Worm (Caenorhabditis elegans) whole organism, L2 larva: Measurements from ENCODE around the gene phy-3.

Experiments
- C34F6.9 ChIP-seq: fragments of 150-350 bp; optimal IDR thresholded peaks from 2 replicates; lab custom pipeline; 2014; ENCODE audit warnings: missing biosample characterization, missing genetic modification characterization
- R02D3.7 ChIP-seq: fragments of 150-350 bp; optimal IDR thresholded peaks from 2 replicates; lab custom pipeline; 2014; ENCODE audit warnings: missing biosample characterization, missing genetic modification characterization
- ZK546.5 ChIP-seq: sonication (generic microtip); optimal IDR thresholded peaks from 2 replicates; lab custom pipeline; 2017; ENCODE audit warnings: missing biosample characterization, missing genetic modification characterization
- aly-2 ChIP-seq: fragments of 150-350 bp; optimal IDR thresholded peaks from 2 replicates; lab custom pipeline; 2014; ENCODE audit warnings: missing biosample characterization, missing genetic modification characterization
- ama-1 ChIP-seq: fragments of 150-350 bp; optimal IDR thresholded peaks from 2 replicates; lab custom pipeline; 2018; ENCODE audit warnings: inconsistent platforms
- blmp-1 ChIP-seq: sonication (generic microtip); optimal IDR thresholded peaks from 2 replicates; lab custom pipeline; 2017; ENCODE audit warnings: missing genetic modification characterization, mild to moderate bottlenecking, missing compliant biosample characterization, antibody characterized with exemption, moderate library complexity; ENCODE audit not compliant: insufficient read depth
- ceh-16 ChIP-seq: fragments of 150-350 bp; optimal IDR thresholded peaks from 2 replicates; lab custom pipeline; 2014; ENCODE audit warnings: missing biosample characterization, missing genetic modification characterization
- ceh-82 ChIP-seq: fragments of 150-350 bp; optimal IDR thresholded peaks from 2 replicates; lab custom pipeline; 2014; ENCODE audit warnings: missing biosample characterization, missing genetic modification characterization
- crh-2 ChIP-seq: sonication (generic microtip); optimal IDR thresholded peaks from 2 replicates; lab custom pipeline; 2017; ENCODE audit warnings: missing biosample characterization, missing genetic modification characterization
- dmd-4 ChIP-seq: sonication (generic microtip); optimal IDR thresholded peaks from 2 replicates; lab custom pipeline; 2017; ENCODE audit warnings: missing biosample characterization, missing genetic modification characterization
- elt-1 ChIP-seq: fragments of 150-350 bp; optimal IDR thresholded peaks from 2 replicates; lab custom pipeline; 2014; ENCODE audit warnings: missing biosample characterization, missing genetic modification characterization
- fos-1 ChIP-seq: fragments of 150-350 bp; optimal IDR thresholded peaks from 2 replicates; lab custom pipeline; 2014; ENCODE audit warnings: missing biosample characterization, missing genetic modification characterization
- gmeb-1 ChIP-seq: fragments of 150-350 bp; optimal IDR thresholded peaks from 2 replicates; lab custom pipeline; 2014; ENCODE audit warnings: missing biosample characterization, missing genetic modification characterization
- lin-11 ChIP-seq: fragments of 150-350 bp; sonication (generic microtip); optimal IDR thresholded peaks from 2 replicates; lab custom pipeline; 2014; ENCODE audit warnings: missing biosample characterization, missing genetic modification characterization, inconsistent platforms, mixed read lengths
- lin-39 ChIP-seq: fragments of 150-350 bp; optimal IDR thresholded peaks from 2 replicates; lab custom pipeline; 2014; ENCODE audit warnings: missing biosample characterization, missing genetic modification reagents, missing genetic modification characterization
- lsy-2 ChIP-seq, 2 experiments: fragments of 150-350 bp in 1 of 2; sonication (generic microtip) in 1 of 2; optimal IDR thresholded peaks; 2 replicates each; lab custom pipeline; 2014 to 2017; ENCODE audit warnings: missing biosample characterization in 2 of 2, missing genetic modification characterization in 2 of 2
- mab-5 ChIP-seq: fragments of 150-350 bp; optimal IDR thresholded peaks from 2 replicates; lab custom pipeline; 2014; ENCODE audit warnings: missing biosample characterization, missing genetic modification characterization
- mdl-1 ChIP-seq, 2 experiments: fragments of 150-350 bp in 1 of 2; sonication (generic microtip) in 1 of 2; optimal IDR thresholded peaks; 2 replicates each; lab custom pipeline; 2017; ENCODE audit warnings: missing biosample characterization in 2 of 2, missing genetic modification characterization in 2 of 2
- nhr-10 ChIP-seq: sonication (generic microtip); optimal IDR thresholded peaks from 2 replicates; lab custom pipeline; 2017; ENCODE audit warnings: missing biosample characterization, missing genetic modification characterization
- nhr-11 ChIP-seq: fragments of 150-350 bp; optimal IDR thresholded peaks from 2 replicates; lab custom pipeline; 2014; ENCODE audit warnings: missing biosample characterization, missing genetic modification characterization
- nhr-12 ChIP-seq: fragments of 150-350 bp; optimal IDR thresholded peaks from 2 replicates; lab custom pipeline; 2014; ENCODE audit warnings: missing biosample characterization, missing genetic modification characterization
- nhr-129 ChIP-seq: fragments of 150-350 bp; optimal IDR thresholded peaks from 2 replicates; lab custom pipeline; 2014; ENCODE audit warnings: missing biosample characterization, missing genetic modification characterization
- nhr-21 ChIP-seq: fragments of 150-350 bp; optimal IDR thresholded peaks from 2 replicates; lab custom pipeline; 2014; ENCODE audit warnings: missing biosample characterization, missing genetic modification characterization
- nhr-23 ChIP-seq: fragments of 150-350 bp; optimal IDR thresholded peaks from 2 replicates; lab custom pipeline; 2014; ENCODE audit warnings: missing biosample characterization, missing genetic modification reagents, missing genetic modification characterization
- nhr-237 ChIP-seq: fragments of 150-350 bp; optimal IDR thresholded peaks from 2 replicates; lab custom pipeline; 2014; ENCODE audit warnings: missing biosample characterization, missing genetic modification characterization
- nhr-25 ChIP-seq: fragments of 150-350 bp; sonication (generic microtip); optimal IDR thresholded peaks from 3 replicates; lab custom pipeline; 2014; ENCODE audit warnings: missing biosample characterization, missing genetic modification characterization
- nhr-6 ChIP-seq: fragments of 150-350 bp; optimal IDR thresholded peaks from 2 replicates; lab custom pipeline; 2014; ENCODE audit warnings: missing biosample characterization, missing genetic modification characterization
- peb-1 ChIP-seq: fragments of 150-350 bp; optimal IDR thresholded peaks from 2 replicates; lab custom pipeline; 2014; ENCODE audit warnings: missing biosample characterization, missing genetic modification characterization
- sem-4 ChIP-seq: fragments of 150-350 bp; optimal IDR thresholded peaks from 2 replicates; lab custom pipeline; 2014; ENCODE audit warnings: missing biosample characterization, missing genetic modification reagents, missing genetic modification characterization
- sma-3 ChIP-seq: sonication (generic microtip); optimal IDR thresholded peaks from 2 replicates; lab custom pipeline; 2016; ENCODE audit warnings: missing genetic modification reagents, missing genetic modification characterization, missing compliant biosample characterization
- sma-9 ChIP-seq, 2 experiments: fragments of 150-350 bp in 1 of 2; sonication (generic microtip) in 1 of 2; optimal IDR thresholded peaks; 2 replicates each; lab custom pipeline; 2014 to 2016; ENCODE audit warnings: missing genetic modification characterization in 2 of 2, mild to moderate bottlenecking in 1 of 2, missing biosample characterization in 1 of 2, missing compliant biosample characterization in 1 of 2, missing genetic modification reagents in 1 of 2, moderate library complexity in 1 of 2
- snpc-4 ChIP-seq: fragments of 150-350 bp; optimal IDR thresholded peaks from 2 replicates; lab custom pipeline; 2014; ENCODE audit warnings: missing biosample characterization, missing genetic modification characterization
- unc-39 ChIP-seq: fragments of 150-350 bp; optimal IDR thresholded peaks from 2 replicates; lab custom pipeline; 2014; ENCODE audit warnings: missing biosample characterization, missing genetic modification characterization
- unc-62 ChIP-seq: fragments of 150-350 bp; optimal IDR thresholded peaks from 2 replicates; lab custom pipeline; 2014; ENCODE audit warnings: missing biosample characterization, missing genetic modification reagents, missing genetic modification characterization
- zag-1 ChIP-seq: fragments of 150-350 bp; optimal IDR thresholded peaks from 2 replicates; lab custom pipeline; 2014; ENCODE audit warnings: missing biosample characterization, missing genetic modification characterization
- ztf-1 ChIP-seq: fragments of 200-800 bp; sonication (Bioruptor generic); conservative IDR thresholded peaks from 2 replicates; pipeline ENCODE4 v1.3.6; 2022; ENCODE audit warnings: missing genetic modification characterization, missing compliant biosample characterization
- ztf-11 ChIP-seq: sonication (generic microtip); optimal IDR thresholded peaks from 2 replicates; lab custom pipeline; 2017; ENCODE audit warnings: missing biosample characterization, missing genetic modification characterization
- ztf-4 ChIP-seq: fragments of 150-350 bp; optimal IDR thresholded peaks from 2 replicates; lab custom pipeline; 2014; ENCODE audit warnings: missing biosample characterization, missing genetic modification characterization

phy-3 gene

DNA sequence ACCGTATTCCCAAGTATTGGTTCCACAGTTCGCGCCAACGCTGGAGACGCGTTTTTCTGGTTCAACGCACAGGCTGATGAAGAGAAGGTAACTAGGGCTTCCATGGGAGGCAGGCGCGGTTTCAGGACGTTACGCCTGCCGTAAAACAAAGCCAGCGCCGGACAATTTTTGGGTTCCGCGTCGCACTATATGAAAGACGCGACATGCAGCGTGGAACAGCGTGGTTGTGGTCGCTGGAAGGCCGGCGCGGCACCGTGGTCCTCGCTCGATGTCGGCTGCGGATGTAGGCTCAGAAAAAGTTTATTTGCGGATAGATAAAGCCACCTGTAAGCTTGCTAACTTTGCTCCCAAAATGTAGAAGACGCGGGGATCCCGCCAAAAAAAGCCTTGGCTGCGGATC, 5.5 kb downstream of the phy-3 start:
- TF ChIP-seq unc-62 (GFP tag; lab: Kevin White, UChicago) (no peak), dmd-4 (tag; lab: Kevin White, UChicago) (no peak), ceh-82 (tag; lab: Kevin White, UChicago) (no peak), nhr-12 (tag; lab: Kevin White, UChicago) (no peak), ama-1 (lab: Kevin White, UChicago) (no peak), fos-1 (tag; lab: Kevin White, UChicago) (no peak), nhr-21 (tag; lab: Kevin White, UChicago) (no peak), nhr-23 (tag; lab: Kevin White, UChicago) (no peak), lsy-2 (tag; optimal IDR thresholded peaks at IDR 0.05; lab: Kevin White, UChicago) (no peak)

ce11 chrV:16840283-16840682, 7.3 kb downstream of the phy-3 start:
- TF ChIP-seq fos-1 (tag; lab: Kevin White, UChicago) (peak; percentile 76), nhr-10 (no peak), sem-4 (no peak), sma-9 (GFP tag; optimal IDR thresholded peaks at IDR 0.05; lab: Kevin White, UChicago) (peak; percentile 50), sma-9 (tag; optimal IDR thresholded peaks at IDR 0.05; lab: Kevin White, UChicago) (no peak)

ce11 chrV:16840961-16841360, 8.0 kb downstream of the phy-3 start, which contains the start of gene clec-40:
TSS of gene clec-40 (minus strand) at chrV:16841061.
- TF ChIP-seq nhr-129 (tag; lab: Kevin White, UChicago) = no peak
- no peak for TF ChIP-seq elt-1
- no peak for TF ChIP-seq nhr-25 (tag; lab: Kevin White, UChicago)
- TF ChIP-seq ztf-11 (tag; lab: Kevin White, UChicago) = no peak
- TF ChIP-seq nhr-21 (tag; lab: Kevin White, UChicago) = no peak
- TF ChIP-seq nhr-12 (tag; lab: Kevin White, UChicago) = no peak
- TF ChIP-seq snpc-4 (tag; lab: Kevin White, UChicago) = no peak
- TF ChIP-seq nhr-6 (tag; lab: Kevin White, UChicago) = no peak
- TF ChIP-seq ceh-82 (tag; lab: Kevin White, UChicago) = no peak
- TF ChIP-seq blmp-1 (tag; lab: Kevin White, UChicago) = no peak
- TF ChIP-seq sma-9 (GFP tag; optimal IDR thresholded peaks at IDR 0.05; lab: Kevin White, UChicago) = no peak
- no peak for TF ChIP-seq sma-9 (tag; optimal IDR thresholded peaks at IDR 0.05; lab: Kevin White, UChicago)
- TF ChIP-seq fos-1 (tag; lab: Kevin White, UChicago) = no peak
- no peak for TF ChIP-seq aly-2
- TF ChIP-seq lin-39 (tag; lab: Kevin White, UChicago) = no peak
- TF ChIP-seq ceh-16 (tag; lab: Kevin White, UChicago) = no peak

DNA sequence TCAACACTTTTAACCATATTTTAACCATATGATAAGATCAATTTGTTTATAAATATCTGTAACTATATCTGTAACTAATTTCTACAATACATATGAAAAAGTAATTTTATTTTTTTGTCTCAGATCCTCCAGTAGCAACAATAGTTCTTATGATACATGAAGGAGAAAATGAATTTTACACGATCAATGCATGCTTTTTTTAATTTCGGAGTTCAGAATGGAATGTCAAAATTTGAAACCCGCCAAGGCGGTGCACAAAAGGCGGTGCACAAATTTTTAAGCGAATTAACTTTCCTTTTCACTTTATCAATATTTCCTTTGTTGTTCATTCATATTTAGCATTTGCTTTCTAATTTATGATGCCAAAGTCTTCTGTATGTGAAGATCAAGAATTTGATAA, 10.0 kb downstream of the phy-3 start, which contains the start of gene clec-25:
Gene clec-25 (plus strand): TSS at position 301 of the 400 bp plus-strand sequence.
- TF ChIP-seq mab-5 (tag; lab: Kevin White, UChicago) = no peak
- TF ChIP-seq zag-1 (tag; lab: Kevin White, UChicago) = no peak
- TF ChIP-seq nhr-237 (tag; lab: Kevin White, UChicago) = no peak
- TF ChIP-seq lin-11 (tag; lab: Kevin White, UChicago) = no peak
- TF ChIP-seq blmp-1 (tag; lab: Kevin White, UChicago) = no peak
- TF ChIP-seq fos-1 (tag; lab: Kevin White, UChicago) = no peak
- TF ChIP-seq nhr-12 (tag; lab: Kevin White, UChicago) = no peak
- TF ChIP-seq ztf-1 (GFP tag; lab: Robert Waterston, UW) = no peak
- TF ChIP-seq sem-4 = no peak
- TF ChIP-seq ztf-4 (tag; lab: Kevin White, UChicago) = no peak
- TF ChIP-seq ZK546.5 = no peak
- no peak for TF ChIP-seq mdl-1 (tag; optimal IDR thresholded peaks at IDR 0.05; lab: Kevin White, UChicago)
- TF ChIP-seq ceh-82 (tag; lab: Kevin White, UChicago) = no peak
- no peak for TF ChIP-seq ceh-16 (tag; lab: Kevin White, UChicago)
- TF ChIP-seq crh-2 (tag; lab: Kevin White, UChicago) = no peak
- no peak for TF ChIP-seq dmd-4 (tag; lab: Kevin White, UChicago)
- TF ChIP-seq C34F6.9 (tag; lab: Kevin White, UChicago) = no peak

DNA sequence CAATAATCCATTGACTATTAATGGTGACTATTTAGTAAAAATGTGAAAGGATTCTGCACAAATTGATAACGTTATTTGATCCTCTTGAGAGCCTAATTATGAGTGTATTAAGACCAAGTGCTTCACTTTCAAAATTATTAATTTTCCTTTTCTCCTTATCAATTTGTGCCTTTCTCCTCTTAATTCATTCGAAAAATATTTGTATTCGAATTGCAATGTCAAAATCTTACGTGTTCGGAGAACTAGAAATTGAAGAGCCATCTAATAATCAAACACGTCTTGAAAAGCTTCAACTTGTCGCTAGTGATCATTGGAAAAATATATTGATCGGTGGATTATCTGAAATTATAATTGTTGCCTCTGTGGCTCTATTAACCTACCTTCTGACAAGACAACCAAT, 15.5 kb downstream of the phy-3 start, which contains the start of the genes clec-36 and clec-26:
Gene clec-36 (minus strand): TSS at position 101 of the 400 bp plus-strand sequence.
Gene clec-26 (plus strand): TSS at position 114 of the 400 bp plus-strand sequence.
- TF ChIP-seq sma-3 (GFP tag; lab: Kevin White, UChicago) = no peak
- no peak for TF ChIP-seq unc-39 (tag; lab: Kevin White, UChicago)
- no peak for TF ChIP-seq dmd-4 (tag; lab: Kevin White, UChicago)
- no peak for TF ChIP-seq nhr-23 (tag; lab: Kevin White, UChicago)
- TF ChIP-seq ztf-11 (tag; lab: Kevin White, UChicago) = no peak
- TF ChIP-seq mab-5 (tag; lab: Kevin White, UChicago) = no peak
- no peak for TF ChIP-seq gmeb-1 (tag; lab: Kevin White, UChicago)
- TF ChIP-seq nhr-237 (tag; lab: Kevin White, UChicago) = no peak
- TF ChIP-seq nhr-6 (tag; lab: Kevin White, UChicago) = no peak
- no peak for TF ChIP-seq R02D3.7 (tag; lab: Kevin White, UChicago)
- no peak for TF ChIP-seq ztf-1 (GFP tag; lab: Robert Waterston, UW)
- TF ChIP-seq lin-39 (tag; lab: Kevin White, UChicago) = no peak
- no peak for TF ChIP-seq zag-1 (tag; lab: Kevin White, UChicago)
- TF ChIP-seq nhr-25 (tag; lab: Kevin White, UChicago) = no peak
- no peak for TF ChIP-seq fos-1 (tag; lab: Kevin White, UChicago)
- no peak for TF ChIP-seq ztf-4 (tag; lab: Kevin White, UChicago)
- TF ChIP-seq nhr-11 (tag; lab: Kevin White, UChicago) = no peak
- TF ChIP-seq peb-1 = no peak
- TF ChIP-seq elt-1 = no peak
- TF ChIP-seq nhr-10 = no peak
